Worm (Caenorhabditis elegans): Measurements from ENCODE around the gene pqn-48.

The pqn-48 gene

DNA sequence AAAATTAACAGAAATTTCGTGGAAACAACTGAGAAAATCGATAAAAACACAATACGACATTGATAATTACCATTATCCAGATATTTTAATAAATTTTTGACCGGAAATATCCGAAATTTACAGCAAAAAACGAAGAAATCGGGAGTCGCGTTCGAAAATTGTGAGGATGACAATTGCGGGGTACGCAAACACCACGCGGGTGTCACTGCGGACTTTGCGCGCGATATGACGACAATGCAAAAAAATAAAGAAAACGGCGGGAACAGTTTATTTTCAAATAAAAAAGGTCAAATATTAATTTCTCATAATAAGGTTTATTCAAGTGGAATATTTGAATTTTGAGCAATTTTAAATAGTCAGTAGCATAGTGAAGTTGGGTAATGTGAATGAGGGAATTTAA, 5.7 kb downstream of the pqn-48 start, which contains the start of gene rpn-11 (continued):
- no peak for TF ChIP-seq F55B11.4 (tag; optimal IDR thresholded peaks at IDR 0.05; ENCODE audit: borderline replicate concordance, insufficient read depth)
- no peak for TF ChIP-seq chd-7 (tag; optimal IDR thresholded peaks at IDR 0.05)
- TF ChIP-seq ztf-3 (GFP tag; optimal IDR thresholded peaks at IDR 0.05): no peak
- no peak for TF ChIP-seq ztf-25 (GFP tag; IDR thresholded peaks at IDR 0.05)
- TF ChIP-seq ekl-4 (GFP tag; IDR thresholded peaks at IDR 0.05): peak; percentile 72
- no peak for TF ChIP-seq nfya-1 (tag; optimal IDR thresholded peaks at IDR 0.05; ENCODE audit: borderline replicate concordance, insufficient read depth)
- no peak for TF ChIP-seq zim-3 (tag; optimal IDR thresholded peaks at IDR 0.05)
- TF ChIP-seq K11D2.4 (GFP tag; IDR thresholded peaks at IDR 0.05): peak; percentile 85
- no peak for TF ChIP-seq ZK185.1 (tag; optimal IDR thresholded peaks at IDR 0.05; ENCODE audit: poor library complexity, severe bottlenecking)
- peak; percentile 86 for TF ChIP-seq ceh-91 (GFP tag; IDR thresholded peaks at IDR 0.05)
- TF ChIP-seq ztf-28 (GFP tag; IDR thresholded peaks at IDR 0.05): 0 out of 2 replicates have a peak, but pooled peaks have one; percentile 27
- TF ChIP-seq nhr-80 (tag; optimal IDR thresholded peaks at IDR 0.05): peak; percentile 12
- no peak for TF ChIP-seq zfh-2 (GFP tag; conservative IDR thresholded peaks at IDR 0.05)
- TF ChIP-seq F57C9.4 (tag; optimal IDR thresholded peaks at IDR 0.05): no peak
- TF ChIP-seq hmg-1.2 (GFP tag; IDR thresholded peaks at IDR 0.05): peak; percentile 92
- peak; percentile 1 for TF ChIP-seq madf-10 (tag; optimal IDR thresholded peaks at IDR 0.05)
- TF ChIP-seq akir-1 (GFP tag; optimal IDR thresholded peaks at IDR 0.05): no peak
- peak; percentile 66 for TF ChIP-seq tbp1 (GFP tag; optimal IDR thresholded peaks at IDR 0.05)
- TF ChIP-seq die-1 (tag; optimal IDR thresholded peaks at IDR 0.05): no peak
- TF ChIP-seq Y95B8A.8 (GFP tag; IDR thresholded peaks at IDR 0.05): peak; percentile 71; the same call in 1 of the 2 replicates
- no peak for TF ChIP-seq cebp-1 (GFP tag; IDR thresholded peaks at IDR 0.05)
- peak; percentile 83 for TF ChIP-seq cebp-1 (tag; optimal IDR thresholded peaks at IDR 0.05)
- TF ChIP-seq snpc-4 (GFP tag; optimal IDR thresholded peaks at IDR 0.05): peak; percentile 1
- TF ChIP-seq snpc-4 (tag; optimal IDR thresholded peaks at IDR 0.05): peak in 3 of 4 experiments; percentile 43 to 68 (median 60)
- peak; percentile 76 for TF ChIP-seq F33H1.4 (GFP tag; IDR thresholded peaks at IDR 0.05)
- no peak for TF ChIP-seq ceh-79 (tag; optimal IDR thresholded peaks at IDR 0.05)
- no peak for TF ChIP-seq ceh-58 (GFP tag; IDR thresholded peaks at IDR 0.05)
- TF ChIP-seq B0035.1 (tag; optimal IDR thresholded peaks at IDR 0.05): no peak
- TF ChIP-seq lir-1 (GFP tag; conservative IDR thresholded peaks at IDR 0.05): peak; percentile 71
- no peak for TF ChIP-seq snpc-1.1 (tag; optimal IDR thresholded peaks at IDR 0.05; ENCODE audit: insufficient read depth)
- TF ChIP-seq nhr-179 (tag; optimal IDR thresholded peaks at IDR 0.05): no peak
- TF ChIP-seq nfya-2 (GFP tag; IDR thresholded peaks at IDR 0.05): no peak
- TF ChIP-seq mel-28 (tag; optimal IDR thresholded peaks at IDR 0.05; ENCODE audit: borderline replicate concordance): no peak
- no peak for TF ChIP-seq mes-4 (tag; optimal IDR thresholded peaks at IDR 0.05)
- TF ChIP-seq lsy-27 (tag; optimal IDR thresholded peaks at IDR 0.05; ENCODE audit: borderline replicate concordance, insufficient read depth): no peak
- TF ChIP-seq egl-44 (GFP tag; IDR thresholded peaks at IDR 0.05): peak; percentile 46; the same call in 1 of the 2 replicates
- TF ChIP-seq sdz-38 (tag; optimal IDR thresholded peaks at IDR 0.05): no peak
- TF ChIP-seq fkh-3 (tag; optimal IDR thresholded peaks at IDR 0.05): no peak
- no peak for TF ChIP-seq rpc-1 (optimal IDR thresholded peaks at IDR 0.05)
- TF ChIP-seq rpc-1 (tag; optimal IDR thresholded peaks at IDR 0.05): no peak
- peak; percentile 62 to 95 (median 69) for TF ChIP-seq lin-35 (GFP tag; optimal IDR thresholded peaks at IDR 0.05)
- peak; percentile 56 for TF ChIP-seq unc-130 (GFP tag; optimal IDR thresholded peaks at IDR 0.05)
- TF ChIP-seq Y56A3A.18 (GFP tag; IDR thresholded peaks at IDR 0.05): no peak
- peak; percentile 60 to 91 for TF ChIP-seq let-607 (tag; optimal IDR thresholded peaks at IDR 0.05)
- TF ChIP-seq repo-1 (tag; optimal IDR thresholded peaks at IDR 0.05): peak; percentile 40
- no peak for TF ChIP-seq F49E8.2 (tag; optimal IDR thresholded peaks at IDR 0.05; ENCODE audit: insufficient read depth)
- TF ChIP-seq egrh-3 (GFP tag; IDR thresholded peaks at IDR 0.05): no peak
- no peak for TF ChIP-seq somi-1 (GFP tag; optimal IDR thresholded peaks at IDR 0.05)
